Worm (Caenorhabditis elegans): ENCODE data around the gene dnj-26.

DNA sequence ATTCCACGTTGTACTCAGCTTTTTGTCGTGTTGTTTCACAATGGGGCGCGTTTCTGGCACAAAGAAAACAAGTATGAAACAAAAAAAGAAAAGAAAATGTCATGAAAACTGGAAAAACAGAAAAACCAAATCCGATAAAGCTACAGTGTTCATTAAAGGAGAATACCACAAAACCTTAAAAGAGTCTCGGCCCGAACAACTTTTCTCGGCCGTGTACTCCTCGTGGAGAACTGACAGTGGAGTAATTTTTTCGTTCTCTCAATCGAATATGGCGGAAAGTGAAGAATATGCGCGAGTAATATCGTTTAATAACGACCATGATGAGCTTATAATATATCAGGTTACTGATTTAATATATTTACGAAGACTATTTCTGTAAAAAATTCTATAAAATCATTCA lies 26.0 kb upstream of the dnj-26 start, which contains the start of the genes tag-335 and vkmt-1:
- TF ChIP-seq tra-4 (tag; optimal IDR thresholded peaks at IDR 0.05) (no peak), ets-7 (tag; optimal IDR thresholded peaks at IDR 0.05) (no peak)

Data from whole organism, early embryonic.